Worm (Caenorhabditis elegans) whole organism, young adult: ENCODE measurements around the gene cyp-25A6.

Experiments used
- B0019.2 ChIP-seq: fragments of 200-800 bp; sonication (Bioruptor generic); conservative IDR thresholded peaks from 2 replicates; pipeline ENCODE4 v1.3.6; 2022; ENCODE audit warnings: missing genetic modification reagents, missing genetic modification characterization, missing compliant biosample characterization
- B0035.1 ChIP-seq: sonication (generic microtip); optimal IDR thresholded peaks from 2 replicates; lab custom pipeline; 2016; ENCODE audit warnings: missing genetic modification characterization, mild to moderate bottlenecking, missing compliant biosample characterization, missing genotype, missing genetic modification reagents
- C17E4.6 ChIP-seq: fragments of 200-800 bp; sonication (Bioruptor generic); IDR thresholded peaks from 2 replicates; pipeline ENCODE4 v1.3.6; 2022; ENCODE audit warnings: missing genetic modification reagents, missing genetic modification characterization, missing compliant biosample characterization
- F22D6.2 ChIP-seq: sonication (generic microtip); optimal IDR thresholded peaks from 2 replicates; lab custom pipeline; 2016; ENCODE audit warnings: mild to moderate bottlenecking, missing genetic modification characterization, missing compliant biosample characterization
- F33H1.4 ChIP-seq: fragments of 200-800 bp; sonication (Bioruptor generic); IDR thresholded peaks from 2 replicates; pipeline ENCODE4 v1.3.6; 2022; ENCODE audit warnings: missing genetic modification reagents, missing genetic modification characterization, missing compliant biosample characterization
- F52B5.7 ChIP-seq: sonication (generic microtip); optimal IDR thresholded peaks from 2 replicates; lab custom pipeline; 2016; ENCODE audit warnings: mild to moderate bottlenecking, missing genetic modification characterization, missing compliant biosample characterization
- K11D2.4 ChIP-seq: fragments of 200-800 bp; sonication (Bioruptor generic); IDR thresholded peaks from 2 replicates; pipeline ENCODE4 v1.3.6; 2022; ENCODE audit warnings: missing genetic modification reagents, missing genetic modification characterization, missing compliant biosample characterization
- atf-7 ChIP-seq: sonication (generic microtip); optimal IDR thresholded peaks from 2 replicates; lab custom pipeline; 2017; ENCODE audit warnings: mild to moderate bottlenecking, missing genetic modification characterization, missing compliant biosample characterization
- bed-2 ChIP-seq: fragments of 200-800 bp; sonication (Bioruptor generic); IDR thresholded peaks from 2 replicates; pipeline ENCODE4 v1.3.6; 2022; ENCODE audit warnings: missing genetic modification reagents, missing genetic modification characterization, missing compliant biosample characterization
- cebp-1 ChIP-seq, 2 experiments: fragments of 200-800 bp in 1 of 2; sonication (Bioruptor generic) in 1 of 2; sonication (generic microtip) in 1 of 2; IDR thresholded peaks in 1 of 2; optimal IDR thresholded peaks in 1 of 2; 2 replicates each; pipeline versions ENCODE4 v1.3.6 to Lab custom; 2017 to 2022; ENCODE audit warnings: missing compliant biosample characterization in 2 of 2, missing genetic modification characterization in 2 of 2, mild to moderate bottlenecking in 1 of 2, missing genetic modification reagents in 1 of 2, moderate library complexity in 1 of 2
- ceh-91 ChIP-seq: fragments of 200-800 bp; sonication (Bioruptor generic); IDR thresholded peaks from 2 replicates; pipeline ENCODE4 v1.3.6; 2022; ENCODE audit warnings: missing genetic modification reagents, missing genetic modification characterization, missing compliant biosample characterization
- dox-1 ChIP-seq: fragments of 200-800 bp; sonication (Bioruptor generic); IDR thresholded peaks from 2 replicates; pipeline ENCODE4 v1.3.6; 2022; ENCODE audit warnings: missing genetic modification reagents, missing genetic modification characterization, missing compliant biosample characterization
- ekl-4 ChIP-seq: fragments of 200-800 bp; sonication (Bioruptor generic); IDR thresholded peaks from 2 replicates; pipeline ENCODE4 v1.3.6; 2022; ENCODE audit warnings: missing genetic modification reagents, missing genetic modification characterization, missing compliant biosample characterization
- hmg-1.2 ChIP-seq: fragments of 200-800 bp; sonication (Bioruptor generic); IDR thresholded peaks from 2 replicates; pipeline ENCODE4 v1.3.6; 2022; ENCODE audit warnings: missing genetic modification reagents, missing genetic modification characterization, missing compliant biosample characterization
- lin-54 ChIP-seq: fragments of 200-800 bp; sonication (Bioruptor generic); optimal IDR thresholded peaks from 2 replicates; lab custom pipeline; 2018; ENCODE audit warnings: mild to moderate bottlenecking, missing genetic modification characterization, missing compliant biosample characterization
- lsl-1 ChIP-seq: fragments of 200-800 bp; sonication (Bioruptor generic); optimal IDR thresholded peaks from 2 replicates; lab custom pipeline; 2018; ENCODE audit warnings: mild to moderate bottlenecking, missing genetic modification characterization, moderate library complexity, missing compliant biosample characterization
- mcd-1 ChIP-seq: fragments of 200-800 bp; sonication (Bioruptor generic); IDR thresholded peaks from 2 replicates; pipeline ENCODE4 v1.3.6; 2022; ENCODE audit warnings: missing genetic modification reagents, missing genetic modification characterization, missing compliant biosample characterization
- nhr-27 ChIP-seq: fragments of 200-800 bp; sonication (Bioruptor generic); optimal IDR thresholded peaks from 2 replicates; lab custom pipeline; 2018; ENCODE audit warnings: mild to moderate bottlenecking, missing genetic modification characterization, moderate library complexity, missing compliant biosample characterization
- snpc-1.1 ChIP-seq: sonication (generic microtip); optimal IDR thresholded peaks from 2 replicates; lab custom pipeline; 2017; ENCODE audit warnings: missing genetic modification characterization, mild to moderate bottlenecking, missing compliant biosample characterization, antibody characterized with exemption, moderate library complexity, missing genotype, missing genetic modification reagents; ENCODE audit not compliant: insufficient read depth
- snpc-4 ChIP-seq, 5 experiments: fragments of 150-350 bp in 1 of 5; sonication (generic microtip) in 4 of 5; optimal IDR thresholded peaks; 2 replicates each; lab custom pipeline; 2014 to 2018; ENCODE audit warnings: missing genetic modification characterization in 5 of 5, missing biosample characterization in 3 of 5, antibody characterized with exemption in 2 of 5, mild to moderate bottlenecking in 2 of 5, missing compliant biosample characterization in 2 of 5, missing genotype in 2 of 5, moderate library complexity in 2 of 5, missing genetic modification reagents in 1 of 5
- tbp1 ChIP-seq: fragments of 200-800 bp; sonication (Bioruptor generic); optimal IDR thresholded peaks from 2 replicates; lab custom pipeline; 2018; ENCODE audit warnings: mild to moderate bottlenecking, missing genetic modification characterization, missing compliant biosample characterization
- unc-130 ChIP-seq: sonication (generic microtip); optimal IDR thresholded peaks from 2 replicates; lab custom pipeline; 2016; ENCODE audit warnings: missing genetic modification reagents, missing genetic modification characterization, missing compliant biosample characterization
- ztf-28 ChIP-seq: fragments of 200-800 bp; sonication (Bioruptor generic); IDR thresholded peaks from 2 replicates; pipeline ENCODE4 v1.3.6; 2022; ENCODE audit warnings: missing genetic modification reagents, missing genetic modification characterization, missing compliant biosample characterization

Gene cyp-25A6

DNA sequence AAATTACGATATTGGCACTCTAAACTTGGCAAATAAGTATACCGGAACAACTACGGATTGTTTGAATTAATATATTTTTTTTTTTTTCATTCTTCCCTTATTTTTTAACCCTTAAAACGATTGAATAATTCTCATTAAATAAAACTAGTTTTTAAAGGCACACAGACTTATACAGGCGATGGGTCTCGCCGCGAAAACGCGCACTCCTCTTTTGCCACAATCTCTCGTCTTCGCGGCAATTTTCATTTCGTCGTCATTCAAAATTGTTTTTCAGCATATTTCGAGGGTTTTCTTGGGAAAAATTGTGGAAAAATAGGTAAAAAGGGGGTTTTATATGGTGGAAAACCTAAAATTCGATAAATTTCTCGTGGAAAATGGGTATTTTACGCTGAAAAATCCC is 50.1 kb downstream of the cyp-25A6 start (continued):
- TF ChIP-seq snpc-4 (GFP tag; optimal IDR thresholded peaks at IDR 0.05; lab: Kevin White, UChicago) (no peak), snpc-4 (tag; optimal IDR thresholded peaks at IDR 0.05; lab: Kevin White, UChicago) (peak in 1 of 4 experiments; percentile 48), K11D2.4 (GFP tag; lab: Robert Waterston, UW) (no peak), B0035.1 (no peak), lsl-1 (GFP tag; lab: Kevin White, UChicago) (peak; percentile 54), mcd-1 (no peak; the same call in 1 of the 2 replicates), lin-54 (peak; percentile 38), bed-2 (GFP tag; lab: Robert Waterston, UW) (no peak), F22D6.2 (tag; lab: Kevin White, UChicago) (no peak), hmg-1.2 (peak; percentile 92), snpc-1.1 (tag; lab: Kevin White, UChicago) (no peak), unc-130 (GFP tag; lab: Kevin White, UChicago) (no peak), C17E4.6 (GFP tag; lab: Robert Waterston, UW) (no peak), F33H1.4 (GFP tag; lab: Robert Waterston, UW) (peak; percentile 90), dox-1 (GFP tag; lab: Robert Waterston, UW) (peak; percentile 76), B0019.2 (GFP tag; lab: Robert Waterston, UW) (no peak), tbp1 (GFP tag; lab: Kevin White, UChicago) (no peak), F52B5.7 (tag; lab: Kevin White, UChicago) (no peak), ceh-91 (GFP tag; lab: Robert Waterston, UW) (no peak), atf-7 (tag; lab: Kevin White, UChicago) (no peak)
- TF ChIP-seq, all 124 proteins: peak for 11

DNA sequence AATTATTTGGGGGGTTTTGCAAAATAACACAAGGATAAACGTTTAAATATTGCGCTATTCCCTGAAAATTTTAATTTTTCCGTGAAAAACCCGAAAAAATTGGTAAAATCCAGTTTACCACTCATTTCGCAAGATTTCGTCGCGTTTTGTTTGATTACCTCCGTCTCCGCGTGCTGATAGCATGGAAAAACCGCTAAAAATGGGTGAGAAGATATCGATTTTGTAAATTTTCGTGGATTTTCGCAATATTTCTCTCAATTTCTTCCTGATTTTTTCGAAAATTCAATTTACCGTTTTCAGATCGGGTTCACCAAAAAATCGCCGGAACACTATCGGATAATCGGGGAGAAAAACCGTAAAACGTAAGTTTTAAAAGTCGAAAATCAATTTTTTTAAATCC is 50.5 kb downstream of the cyp-25A6 start, which contains the start of gene ama-1:
Gene ama-1 (plus strand): TSS at position 301 of the 400 bp plus-strand sequence.
- no peak for TF ChIP-seq cebp-1 (GFP tag; IDR thresholded peaks at IDR 0.05; lab: Robert Waterston, UW)
- peak; percentile 72 for TF ChIP-seq cebp-1 (tag; optimal IDR thresholded peaks at IDR 0.05; lab: Kevin White, UChicago)
- TF ChIP-seq nhr-27 (tag; lab: Kevin White, UChicago): no peak
- no peak for TF ChIP-seq C17E4.6 (GFP tag; lab: Robert Waterston, UW)
- no peak for TF ChIP-seq ekl-4 (GFP tag; lab: Robert Waterston, UW)
- no peak for TF ChIP-seq ztf-28
- TF ChIP-seq lsl-1 (GFP tag; lab: Kevin White, UChicago): peak; percentile 2
